Fruit fly (Drosophila melanogaster) whole organism, embryonic: Measurements from ENCODE around the gene Pcd.

ENCODE experiments used
- Abd-B ChIP-seq: fragments of 200-800 bp; sonication (Bioruptor generic); optimal IDR thresholded peaks from 2 replicates; lab custom pipeline; 2018; ENCODE audit warnings: missing biosample characterization, mild to moderate bottlenecking, missing genetic modification characterization, moderate library complexity
- CG10321 ChIP-seq: fragments of 200-800 bp; sonication (Bioruptor generic); IDR thresholded peaks from 2 replicates; pipeline ENCODE4 v1.3.6; 2022; ENCODE audit warnings: missing biosample characterization, missing genetic modification characterization
- CG12659 ChIP-seq: fragments of 200-800 bp; sonication (Bioruptor generic); optimal IDR thresholded peaks from 3 replicates; lab custom pipeline; 2017; ENCODE audit warnings: mild to moderate bottlenecking, missing biosample characterization, missing genetic modification reagents, missing genetic modification characterization
- CG16815 ChIP-seq: fragments of 200-800 bp; sonication (Bioruptor generic); optimal IDR thresholded peaks from 3 replicates; lab custom pipeline; 2017; ENCODE audit warnings: missing biosample characterization, mild to moderate bottlenecking, missing genetic modification characterization
- CG16863 ChIP-seq: fragments of 200-800 bp; sonication (Bioruptor generic); optimal IDR thresholded peaks from 3 replicates; lab custom pipeline; 2016; ENCODE audit warnings: missing biosample characterization, missing genetic modification characterization
- CG30020 ChIP-seq: fragments of 200-800 bp; optimal IDR thresholded peaks from 2 replicates; lab custom pipeline; 2019; ENCODE audit warnings: missing biosample characterization, mild to moderate bottlenecking, missing genetic modification characterization, moderate library complexity
- CG32767 ChIP-seq: fragments of 200-800 bp; sonication (Bioruptor generic); IDR thresholded peaks from 2 replicates; pipeline ENCODE4 v1.3.6; 2022; ENCODE audit warnings: missing biosample characterization, missing genetic modification characterization
- CG3847 ChIP-seq: fragments of 200-800 bp; sonication (Bioruptor generic); IDR thresholded peaks from 2 replicates; pipeline ENCODE4 v1.3.6; 2022; ENCODE audit warnings: missing biosample characterization, missing genetic modification characterization
- CG5180 ChIP-seq: fragments of 200-800 bp; sonication (Bioruptor generic); optimal IDR thresholded peaks from 3 replicates; lab custom pipeline; 2017; ENCODE audit warnings: missing biosample characterization, missing genetic modification characterization, mild to moderate bottlenecking, moderate library complexity, missing genetic modification reagents
- CG6689 ChIP-seq: fragments of 200-800 bp; sonication (Bioruptor generic); IDR thresholded peaks from 2 replicates; pipeline ENCODE4 v1.3.6; 2022; ENCODE audit warnings: missing biosample characterization, missing genetic modification characterization
- CG6854 ChIP-seq: fragments of 200-800 bp; sonication (Bioruptor generic); optimal IDR thresholded peaks from 3 replicates; lab custom pipeline; 2017; ENCODE audit warnings: missing biosample characterization, mild to moderate bottlenecking, missing genetic modification characterization
- Chrac-16 ChIP-seq: fragments of 200-800 bp; sonication (Bioruptor generic); optimal IDR thresholded peaks from 3 replicates; lab custom pipeline; 2016; ENCODE audit warnings: missing biosample characterization, missing genetic modification characterization
- CrebB ChIP-seq: fragments of 200-800 bp; sonication (Bioruptor generic); optimal IDR thresholded peaks from 3 replicates; lab custom pipeline; 2018; ENCODE audit warnings: missing biosample characterization, mild to moderate bottlenecking, missing genetic modification characterization
- D ChIP-seq, 2 experiments: fragments of 200-800 bp in 1 of 2; fragments of >200 bp in 1 of 2; sonication (Bioruptor generic) in 1 of 2; optimal IDR thresholded peaks; 2 replicates in 1 of 2; 3 replicates in 1 of 2; lab custom pipeline; 2017; ENCODE audit warnings: mild to moderate bottlenecking in 1 of 2, missing biosample characterization in 1 of 2, missing genetic modification characterization in 1 of 2, missing genetic modification reagents in 1 of 2
- Deaf1 ChIP-seq: fragments of 200-800 bp; optimal IDR thresholded peaks from 3 replicates; lab custom pipeline; 2019; ENCODE audit warnings: missing biosample characterization, mild to moderate bottlenecking, missing genetic modification characterization, moderate library complexity
- Drgx ChIP-seq: fragments of 200-800 bp; sonication (Bioruptor generic); IDR thresholded peaks from 2 replicates; pipeline ENCODE4 v1.3.6; 2022; ENCODE audit warnings: missing biosample characterization, missing genetic modification characterization
- E2f1 ChIP-seq: fragments of 200-800 bp; sonication (Bioruptor generic); IDR thresholded peaks from 2 replicates; pipeline ENCODE4 v1.3.6; 2022; ENCODE audit warnings: missing biosample characterization, missing genetic modification characterization
- Eip74EF ChIP-seq, 2 experiments: fragments of 200-800 bp in 1 of 2; fragments of >200 bp in 1 of 2; sonication (Bioruptor generic) in 1 of 2; optimal IDR thresholded peaks; 2 replicates each; lab custom pipeline; 2017 to 2019; ENCODE audit warnings: missing biosample characterization in 2 of 2, missing genetic modification characterization in 2 of 2, mild to moderate bottlenecking in 1 of 2, moderate library complexity in 1 of 2
- Ets65A ChIP-seq: fragments of 200-800 bp; sonication (Bioruptor generic); peaks from one replicate; lab custom pipeline; 2016; ENCODE audit warnings: missing biosample characterization, missing genetic modification characterization
- H15 ChIP-seq: fragments of 200-800 bp; sonication (Bioruptor generic); IDR thresholded peaks from 3 replicates; pipeline ENCODE4 v1.3.6; 2022; ENCODE audit warnings: missing biosample characterization, missing genetic modification characterization
- Hr51 ChIP-seq, 2 experiments: fragments of 200-800 bp; sonication (Bioruptor generic); optimal IDR thresholded peaks; 2 replicates in 1 of 2; 3 replicates in 1 of 2; lab custom pipeline; 2016 to 2018; ENCODE audit warnings: missing biosample characterization in 2 of 2, missing genetic modification characterization in 2 of 2, mild to moderate bottlenecking in 1 of 2, moderate library complexity in 1 of 2
- MESR4 ChIP-seq: fragments of 200-800 bp; sonication (Bioruptor generic); optimal IDR thresholded peaks from 2 replicates; lab custom pipeline; 2018; ENCODE audit warnings: missing biosample characterization, mild to moderate bottlenecking, missing genetic modification characterization, moderate library complexity
- Meics ChIP-seq: fragments of 200-800 bp; sonication (Bioruptor generic); optimal IDR thresholded peaks from 2 replicates; lab custom pipeline; 2017; ENCODE audit warnings: missing biosample characterization, mild to moderate bottlenecking, missing genetic modification characterization
- Neu2 ChIP-seq: fragments of 200-800 bp; sonication (Bioruptor generic); optimal IDR thresholded peaks from 3 replicates; lab custom pipeline; 2016; ENCODE audit warnings: missing biosample characterization, missing genetic modification characterization, borderline replicate concordance
- Pdp1 ChIP-seq, 2 experiments: fragments of 200-800 bp; sonication (Bioruptor generic); optimal IDR thresholded peaks; 3 replicates each; lab custom pipeline; 2016; ENCODE audit warnings: missing biosample characterization in 2 of 2, missing genetic modification characterization in 2 of 2, mild to moderate bottlenecking in 1 of 2, moderate library complexity in 1 of 2
- Ptx1 ChIP-seq: fragments of 200-800 bp; sonication (Bioruptor generic); IDR thresholded peaks from 2 replicates; pipeline ENCODE4 v1.3.6; 2022; ENCODE audit warnings: missing biosample characterization, missing genetic modification characterization
- Taf1 ChIP-seq: fragments of 200-800 bp; sonication (Bioruptor generic); IDR thresholded peaks from 2 replicates; pipeline ENCODE4 v1.3.6; 2022; ENCODE audit warnings: missing biosample characterization, missing genetic modification characterization
- al ChIP-seq: fragments of 200-800 bp; sonication (Bioruptor generic); IDR thresholded peaks from 2 replicates; pipeline ENCODE4 v1.3.6; 2022; ENCODE audit warnings: missing biosample characterization, missing genetic modification characterization
- bab2 ChIP-seq: fragments of 200-800 bp; sonication (Bioruptor generic); optimal IDR thresholded peaks from 2 replicates; lab custom pipeline; 2016; ENCODE audit warnings: missing biosample characterization, missing genetic modification characterization
- crc ChIP-seq: fragments of 200-800 bp; sonication (Bioruptor generic); optimal IDR thresholded peaks from 2 replicates; lab custom pipeline; 2016; ENCODE audit warnings: missing biosample characterization, missing genetic modification characterization
- crp ChIP-seq, 2 experiments: fragments of 200-800 bp; sonication (Bioruptor generic); optimal IDR thresholded peaks; 2 replicates in 1 of 2; 3 replicates in 1 of 2; lab custom pipeline; 2017; ENCODE audit warnings: missing biosample characterization in 2 of 2, missing genetic modification characterization in 2 of 2, mild to moderate bottlenecking in 1 of 2, moderate library complexity in 1 of 2
- da ChIP-seq: fragments of 200-800 bp; sonication (Bioruptor generic); optimal IDR thresholded peaks from 2 replicates; lab custom pipeline; 2016; ENCODE audit warnings: missing biosample characterization, missing genetic modification characterization
- fd3F ChIP-seq: fragments of 200-800 bp; sonication (Bioruptor generic); optimal IDR thresholded peaks from 2 replicates; lab custom pipeline; 2018; ENCODE audit warnings: missing biosample characterization, mild to moderate bottlenecking, missing genetic modification characterization, moderate library complexity
- hb ChIP-seq: fragments of 200-800 bp; sonication (Bioruptor generic); IDR thresholded peaks from 3 replicates; pipeline ENCODE4 v1.3.6; 2022; ENCODE audit warnings: missing biosample characterization, missing genetic modification characterization; ENCODE audit not compliant: partially characterized antibody
- jumu ChIP-seq: fragments of 200-800 bp; sonication (Bioruptor generic); optimal IDR thresholded peaks from 3 replicates; lab custom pipeline; 2016; ENCODE audit warnings: missing biosample characterization, missing genetic modification characterization
- kay ChIP-seq: fragments of 200-800 bp; sonication (Bioruptor generic); optimal IDR thresholded peaks from 2 replicates; lab custom pipeline; 2016; ENCODE audit warnings: missing biosample characterization, missing genetic modification characterization
- ken ChIP-seq: fragments of 200-800 bp; sonication (Bioruptor generic); IDR thresholded peaks from 3 replicates; pipeline ENCODE4 v1.3.6; 2022; ENCODE audit warnings: missing biosample characterization, missing genetic modification characterization
- klu ChIP-seq: fragments of 200-800 bp; sonication (Bioruptor generic); IDR thresholded peaks from 2 replicates; pipeline ENCODE4 v1.3.6; 2022; ENCODE audit warnings: missing biosample characterization, missing genetic modification characterization
- kni ChIP-seq: fragments of 200-800 bp; sonication (Bioruptor generic); optimal IDR thresholded peaks from 3 replicates; lab custom pipeline; 2017; ENCODE audit warnings: mild to moderate bottlenecking, missing biosample characterization, missing genetic modification reagents, missing genetic modification characterization
- lab ChIP-seq: fragments of 200-800 bp; sonication (Bioruptor generic); optimal IDR thresholded peaks from 3 replicates; lab custom pipeline; 2017; ENCODE audit warnings: missing biosample characterization, missing genetic modification characterization, mild to moderate bottlenecking, moderate library complexity, missing genetic modification reagents
- nom ChIP-seq: fragments of 200-800 bp; sonication (Bioruptor generic); optimal IDR thresholded peaks from 2 replicates; lab custom pipeline; 2017; ENCODE audit warnings: missing biosample characterization, missing genetic modification characterization, mild to moderate bottlenecking, moderate library complexity, missing genetic modification reagents
- phol ChIP-seq: fragments of 200-800 bp; sonication (Bioruptor generic); optimal IDR thresholded peaks from 3 replicates; lab custom pipeline; 2018; ENCODE audit warnings: missing biosample characterization, mild to moderate bottlenecking, missing genetic modification characterization, moderate library complexity
- prd ChIP-seq, 3 experiments: fragments of >200 bp in 2 of 3; fragments of 200-800 bp in 1 of 3; sonication (Bioruptor generic) in 1 of 3; optimal IDR thresholded peaks in 2 of 3; IDR thresholded peaks in 1 of 3; 2 replicates in 2 of 3; 3 replicates in 1 of 3; pipeline versions ENCODE4 v1.3.6 to Lab custom; 2017 to 2022; ENCODE audit warnings: missing biosample characterization in 1 of 3, missing genetic modification characterization in 1 of 3
- rib ChIP-seq: fragments of 200-800 bp; sonication (Bioruptor generic); IDR thresholded peaks from 2 replicates; pipeline ENCODE4 v1.3.6; 2022; ENCODE audit warnings: missing biosample characterization, missing genetic modification characterization
- wek ChIP-seq: fragments of 200-800 bp; sonication (Bioruptor generic); optimal IDR thresholded peaks from 3 replicates; lab custom pipeline; 2018; ENCODE audit warnings: missing biosample characterization, mild to moderate bottlenecking, missing genetic modification characterization, moderate library complexity
- zen ChIP-seq: fragments of 200-800 bp; sonication (Bioruptor generic); optimal IDR thresholded peaks from 3 replicates; lab custom pipeline; 2018; ENCODE audit warnings: missing biosample characterization, mild to moderate bottlenecking, missing genetic modification characterization, moderate library complexity
- zfh1 ChIP-seq: fragments of 200-800 bp; sonication (Bioruptor generic); IDR thresholded peaks from 3 replicates; pipeline ENCODE4 v1.3.6; 2022; ENCODE audit warnings: missing biosample characterization, missing genetic modification characterization
- zfh2 ChIP-seq: fragments of 200-800 bp; sonication (Bioruptor generic); optimal IDR thresholded peaks from 2 replicates; lab custom pipeline; 2016; ENCODE audit warnings: missing biosample characterization, missing genetic modification characterization

The Pcd gene

dm6 chr3R:29770930-29771329 lies 48.0 kb downstream of the Pcd start (continued):
- TF ChIP-seq Ptx1 (no peak), CG32767 (GFP tag; lab: Robert Waterston, UW) (no peak), al (GFP tag; lab: Robert Waterston, UW) (no peak), Taf1 (GFP tag; lab: Robert Waterston, UW) (no peak), Deaf1 (peak; percentile 10), D (optimal IDR thresholded peaks at IDR 0.05; lab: Kevin White, UChicago) (peak; percentile 11), D (GFP tag; optimal IDR thresholded peaks at IDR 0.05; lab: Kevin White, UChicago) (no peak), CG30020 (no peak), klu (GFP tag; lab: Robert Waterston, UW) (no peak), CG5180 (no peak), kni (GFP tag; lab: Kevin White, UChicago) (no peak), hb (GFP tag; lab: Robert Waterston, UW) (no peak), ken (GFP tag; lab: Robert Waterston, UW) (no peak), phol (no peak), fd3F (GFP tag; lab: Kevin White, UChicago) (no peak), CG12659 (GFP tag; lab: Kevin White, UChicago) (no peak), zfh2 (no peak), CrebB (no peak), CG6854 (GFP tag; lab: Kevin White, UChicago) (no peak), zfh1 (GFP tag; lab: Robert Waterston, UW) (no peak), kay (GFP tag; lab: Kevin White, UChicago) (no peak), bab2 (GFP tag; lab: Kevin White, UChicago) (no peak), Abd-B (GFP tag; lab: Kevin White, UChicago) (no peak), MESR4 (no peak), H15 (GFP tag; lab: Robert Waterston, UW) (no peak), CG16863 (no peak), da (GFP tag; lab: Kevin White, UChicago) (no peak), jumu (GFP tag; lab: Kevin White, UChicago) (no peak), crp (GFP tag; optimal IDR thresholded peaks at IDR 0.05; lab: Kevin White, UChicago) (no peak), wek (no peak), Drgx (GFP tag; lab: Robert Waterston, UW) (no peak), zen (tag; lab: Kevin White, UChicago) (peak; percentile 91), lab (no peak), Neu2 (GFP tag; lab: Kevin White, UChicago) (no peak), rib (GFP tag; lab: Robert Waterston, UW) (0 out of 2 replicates have a peak, but pooled peaks have one; percentile 16), CG3847 (GFP tag; lab: Robert Waterston, UW) (no peak), Hr51 (GFP tag; optimal IDR thresholded peaks at IDR 0.05; lab: Kevin White, UChicago) (no peak), CG16815 (GFP tag; lab: Kevin White, UChicago) (no peak), E2f1 (GFP tag; lab: Robert Waterston, UW) (no peak), prd (optimal IDR thresholded peaks at IDR 0.05; lab: Kevin White, UChicago) (no peak), prd (GFP tag; IDR thresholded peaks at IDR 0.05; lab: Robert Waterston, UW) (0 out of 3 replicates have a peak, but pooled peaks have one; percentile 13), Eip74EF (GFP tag; optimal IDR thresholded peaks at IDR 0.05; lab: Kevin White, UChicago) (no peak), Pdp1 (GFP tag; optimal IDR thresholded peaks at IDR 0.05; lab: Kevin White, UChicago) (no peak), crc (GFP tag; lab: Kevin White, UChicago) (no peak), Ets65A (GFP tag; lab: Kevin White, UChicago) (peak; percentile 66), CG6689 (GFP tag; lab: Robert Waterston, UW) (no peak), CG10321 (no peak), Chrac-16 (no peak), Meics (GFP tag; lab: Kevin White, UChicago) (no peak), nom (no peak)
